Worm (Caenorhabditis elegans): ENCODE measurements around the gene F19C7.2.

ce11 chrIV:4565882-4566281, 33.9 kb upstream of the F19C7.2 start:
- TF ChIP-seq dao-5 (tag; optimal IDR thresholded peaks at IDR 0.05) (no peak), him-1 (tag; optimal IDR thresholded peaks at IDR 0.05) (no peak)

All from whole organism, L4/young adult.